Worm (Caenorhabditis elegans): ENCODE results near the gene clh-2.

The clh-2 gene

DNA sequence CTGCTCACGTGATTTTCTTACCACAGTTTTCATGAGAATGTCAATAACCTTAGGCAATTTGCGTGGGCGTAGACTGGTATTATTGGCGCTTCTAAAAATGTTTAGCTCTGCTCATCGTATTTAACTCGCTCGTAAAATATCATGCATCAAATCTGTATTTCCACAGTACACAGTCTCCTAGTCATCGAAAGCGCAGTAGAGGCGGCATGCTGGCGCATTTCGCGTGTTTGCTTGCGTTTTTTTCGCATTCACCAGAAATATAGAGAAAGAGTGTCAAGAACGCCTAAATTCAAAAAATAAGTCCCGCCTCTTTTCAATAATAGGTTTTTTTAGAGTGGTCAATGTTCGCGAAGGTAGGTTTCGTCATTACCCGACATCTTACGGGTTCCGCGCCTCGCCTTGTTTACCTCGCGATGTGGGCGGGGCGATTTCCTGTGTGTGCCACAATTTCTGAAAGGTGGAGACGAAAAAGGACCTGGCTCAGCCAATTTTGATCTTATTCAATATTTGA lies 25.0 kb downstream of the clh-2 start (continued):
- no peak for TF ChIP-seq aptf-3 (GFP tag; IDR thresholded peaks at IDR 0.05)
- peak; percentile 85 for TF ChIP-seq hmg-1.2 (GFP tag; IDR thresholded peaks at IDR 0.05)
- TF ChIP-seq mel-28 (tag; optimal IDR thresholded peaks at IDR 0.05; ENCODE audit: borderline replicate concordance) = peak; percentile 20
- peak; percentile 39 for TF ChIP-seq Y67H2A.10 (GFP tag; conservative IDR thresholded peaks at IDR 0.05)
- peak; percentile 34 to 77 for TF ChIP-seq let-607 (tag; optimal IDR thresholded peaks at IDR 0.05)
- peak; percentile 93 for TF ChIP-seq repo-1 (tag; optimal IDR thresholded peaks at IDR 0.05)
- peak; percentile 43 for TF ChIP-seq atf-7 (tag; optimal IDR thresholded peaks at IDR 0.05)
- peak; percentile 51 for TF ChIP-seq die-1 (tag; optimal IDR thresholded peaks at IDR 0.05)
- TF ChIP-seq nfya-1 (tag; optimal IDR thresholded peaks at IDR 0.05; ENCODE audit: borderline replicate concordance, insufficient read depth) = no peak
- peak in 1 of 3 experiments; percentile 51 for TF ChIP-seq lin-35 (GFP tag; optimal IDR thresholded peaks at IDR 0.05)
- TF ChIP-seq him-1 (tag; optimal IDR thresholded peaks at IDR 0.05) = peak; percentile 94
- TF ChIP-seq aptf-2 (GFP tag; conservative IDR thresholded peaks at IDR 0.05) = no peak
- TF ChIP-seq nfyb-1 (GFP tag; IDR thresholded peaks at IDR 0.05) = peak; percentile 90
- TF ChIP-seq ztf-26 (tag; optimal IDR thresholded peaks at IDR 0.05) = peak; percentile 64
- peak; percentile 64 for TF ChIP-seq lir-1 (GFP tag; conservative IDR thresholded peaks at IDR 0.05)
- peak; percentile 95 for TF ChIP-seq hrde-1 (tag; optimal IDR thresholded peaks at IDR 0.05; ENCODE audit: borderline replicate concordance)
- peak; percentile 65 for TF ChIP-seq xnd-1 (tag; optimal IDR thresholded peaks at IDR 0.05)
- TF ChIP-seq cebp-2 (GFP tag; IDR thresholded peaks at IDR 0.05) = 0 out of 2 replicates have a peak, but pooled peaks have one; percentile 57
- TF ChIP-seq hmg-20 (GFP tag; IDR thresholded peaks at IDR 0.05) = no peak
- peak; percentile 80 for TF ChIP-seq Y53G8AR.9 (GFP tag; conservative IDR thresholded peaks at IDR 0.05)
- peak; percentile 47 for TF ChIP-seq gei-17 (GFP tag; optimal IDR thresholded peaks at IDR 0.05)
- TF ChIP-seq ceh-40 (GFP tag; IDR thresholded peaks at IDR 0.05) = 0 out of 2 replicates have a peak, but pooled peaks have one; percentile 36
- TF ChIP-seq mcd-1 (GFP tag; IDR thresholded peaks at IDR 0.05) = peak; percentile 86
- peak; percentile 76; the same call in 1 of the 2 replicates for TF ChIP-seq madf-3 (GFP tag; IDR thresholded peaks at IDR 0.05)
- TF ChIP-seq nfya-2 (GFP tag; IDR thresholded peaks at IDR 0.05) = no peak
- peak; percentile 73 for TF ChIP-seq K11D2.4 (GFP tag; IDR thresholded peaks at IDR 0.05)
- TF ChIP-seq ztf-28 (GFP tag; IDR thresholded peaks at IDR 0.05) = peak; percentile 89
- TF ChIP-seq F55B11.4 (tag; optimal IDR thresholded peaks at IDR 0.05; ENCODE audit: borderline replicate concordance, insufficient read depth) = no peak
- peak; percentile 22 for TF ChIP-seq mxl-1 (tag; optimal IDR thresholded peaks at IDR 0.05)
- peak; percentile 35 for TF ChIP-seq B0261.1 (tag; optimal IDR thresholded peaks at IDR 0.05)
- peak; percentile 70 for TF ChIP-seq nhr-90 (tag; optimal IDR thresholded peaks at IDR 0.05)
- TF ChIP-seq unc-130 (GFP tag; optimal IDR thresholded peaks at IDR 0.05) = peak; percentile 86
- peak; percentile 87 for TF ChIP-seq madf-6 (GFP tag; IDR thresholded peaks at IDR 0.05)
- TF ChIP-seq egrh-3 (GFP tag; IDR thresholded peaks at IDR 0.05) = peak; percentile 43; the same call in 1 of the 2 replicates
- peak; percentile 52 for TF ChIP-seq attf-5 (GFP tag; optimal IDR thresholded peaks at IDR 0.05)
- peak; percentile 88 for TF ChIP-seq snpc-1.3 (tag; optimal IDR thresholded peaks at IDR 0.05; ENCODE audit: insufficient read depth)
- TF ChIP-seq zim-3 (tag; optimal IDR thresholded peaks at IDR 0.05) = peak; percentile 71
- 0 out of 2 replicates have a peak, but pooled peaks have one; percentile 39 for TF ChIP-seq let-526 (GFP tag; IDR thresholded peaks at IDR 0.05)
- no peak for TF ChIP-seq rpc-1 (optimal IDR thresholded peaks at IDR 0.05)
- TF ChIP-seq rpc-1 (tag; optimal IDR thresholded peaks at IDR 0.05) = peak; percentile 5
- TF ChIP-seq attf-3 (GFP tag; conservative IDR thresholded peaks at IDR 0.05) = peak; percentile 64
- peak; percentile 87; the same call in 1 of the 2 replicates for TF ChIP-seq Y56A3A.18 (GFP tag; IDR thresholded peaks at IDR 0.05)
- TF ChIP-seq nhr-80 (tag; optimal IDR thresholded peaks at IDR 0.05) = peak; percentile 44
- peak; percentile 97 for TF ChIP-seq dox-1 (GFP tag; IDR thresholded peaks at IDR 0.05)
- no peak for TF ChIP-seq zfh-2 (GFP tag; conservative IDR thresholded peaks at IDR 0.05)
- peak; percentile 33 for TF ChIP-seq B0035.1 (tag; optimal IDR thresholded peaks at IDR 0.05)
- peak; percentile 97 for TF ChIP-seq ztf-18 (tag; optimal IDR thresholded peaks at IDR 0.05)
- no peak for TF ChIP-seq hlh-12 (tag; optimal IDR thresholded peaks at IDR 0.05)
